Worm (Caenorhabditis elegans) whole organism, early embryonic: ENCODE measurements around the gene F22E5.7.
"Not testable (repeated sequence)": the region's sequence is repeated elsewhere in the genome, so short reads cannot be mapped to it uniquely, and the experiment has no call there.

Experiments used
- F13C5.2 ChIP-seq: sonication (generic microtip); optimal IDR thresholded peaks from 2 replicates; lab custom pipeline; 2017; ENCODE audit warnings: mild to moderate bottlenecking, missing genetic modification characterization, inconsistent platforms, missing compliant biosample characterization
- aly-1 ChIP-seq: sonication (generic microtip); optimal IDR thresholded peaks from 2 replicates; lab custom pipeline; 2016; ENCODE audit warnings: missing genetic modification characterization, missing compliant biosample characterization
- ama-1 ChIP-seq: fragments of 150-350 bp; optimal IDR thresholded peaks from 2 replicates; lab custom pipeline; 2014
- ceh-36 ChIP-seq: sonication (generic microtip); optimal IDR thresholded peaks from 2 replicates; lab custom pipeline; 2016; ENCODE audit warnings: missing genetic modification characterization, inconsistent platforms, missing compliant biosample characterization
- flt-1 ChIP-seq: fragments of 200-800 bp; sonication (Bioruptor generic); IDR thresholded peaks from 2 replicates; pipeline ENCODE4 v1.3.6; 2022; ENCODE audit warnings: missing genetic modification characterization, missing compliant biosample characterization
- hmbx-1 ChIP-seq: sonication (generic microtip); optimal IDR thresholded peaks from 2 replicates; lab custom pipeline; 2016; ENCODE audit warnings: mild to moderate bottlenecking, missing genetic modification characterization, missing compliant biosample characterization
- hmg-4 ChIP-seq: fragments of 200-800 bp; sonication (Bioruptor generic); optimal IDR thresholded peaks from 2 replicates; lab custom pipeline; 2018; ENCODE audit warnings: mild to moderate bottlenecking, missing genetic modification characterization, missing compliant biosample characterization
- hnd-1 ChIP-seq: sonication (generic microtip); optimal IDR thresholded peaks from 2 replicates; lab custom pipeline; 2016; ENCODE audit warnings: missing genetic modification characterization, missing compliant biosample characterization
- scrt-1 ChIP-seq: fragments of 200-800 bp; sonication (Bioruptor generic); IDR thresholded peaks from 2 replicates; pipeline ENCODE4 v1.3.6; 2022; ENCODE audit warnings: missing genetic modification characterization, missing compliant biosample characterization
- sea-1 ChIP-seq: fragments of 200-800 bp; sonication (Bioruptor generic); conservative IDR thresholded peaks from 2 replicates; pipeline ENCODE4 v1.3.6; 2022; ENCODE audit warnings: missing genetic modification characterization, missing compliant biosample characterization
- tbx-37 ChIP-seq: fragments of 200-800 bp; sonication (Bioruptor generic); conservative IDR thresholded peaks from 2 replicates; pipeline ENCODE4 v1.3.6; 2022; ENCODE audit warnings: missing genetic modification reagents, missing genetic modification characterization, missing compliant biosample characterization

ce11 chrII:2612278-2612677 lies 29.6 kb upstream of the F22E5.7 start, which contains the start of gene D2062.13:
- not testable (repeated sequence) for TF ChIP-seq ama-1 (lab: Kevin White, UChicago); aly-1 (tag; lab: Kevin White, UChicago); sea-1 (GFP tag; lab: Robert Waterston, UW); tbx-37 (GFP tag; lab: Robert Waterston, UW); hnd-1; scrt-1 (GFP tag; lab: Robert Waterston, UW); flt-1; ceh-36; hmg-4 (GFP tag; lab: Kevin White, UChicago); hmbx-1 (tag; lab: Kevin White, UChicago); F13C5.2 (tag; lab: Kevin White, UChicago)
